Worm (Caenorhabditis elegans) whole organism, young adult: ENCODE measurements around the gene coq-2.

ENCODE experiments used
- B0261.1 ChIP-seq: sonication (generic microtip); optimal IDR thresholded peaks from 2 replicates; lab custom pipeline; 2016; ENCODE audit warnings: mild to moderate bottlenecking, missing genetic modification characterization, moderate library complexity, missing compliant biosample characterization
- F10E7.11 ChIP-seq: sonication (generic microtip); optimal IDR thresholded peaks from 2 replicates; lab custom pipeline; 2017; ENCODE audit warnings: mild to moderate bottlenecking, missing genetic modification characterization, moderate library complexity, missing compliant biosample characterization
- F23B12.7 ChIP-seq: sonication (generic microtip); optimal IDR thresholded peaks from 2 replicates; lab custom pipeline; 2017; ENCODE audit warnings: missing genetic modification characterization, mild to moderate bottlenecking, missing compliant biosample characterization, antibody characterized with exemption, moderate library complexity; ENCODE audit not compliant: insufficient read depth
- F33H1.4 ChIP-seq: fragments of 200-800 bp; sonication (Bioruptor generic); IDR thresholded peaks from 2 replicates; pipeline ENCODE4 v1.3.6; 2022; ENCODE audit warnings: missing genetic modification reagents, missing genetic modification characterization, missing compliant biosample characterization
- F39B2.1 ChIP-seq: fragments of 200-800 bp; sonication (Bioruptor generic); IDR thresholded peaks from 2 replicates; pipeline ENCODE4 v1.3.6; 2022; ENCODE audit warnings: missing genetic modification reagents, missing genetic modification characterization, missing compliant biosample characterization
- F49E8.2 ChIP-seq: sonication (generic microtip); optimal IDR thresholded peaks from 3 replicates; lab custom pipeline; 2017; ENCODE audit warnings: missing genetic modification characterization, mild to moderate bottlenecking, missing compliant biosample characterization, antibody characterized with exemption, moderate library complexity; ENCODE audit not compliant: insufficient read depth
- F52B5.7 ChIP-seq: sonication (generic microtip); optimal IDR thresholded peaks from 2 replicates; lab custom pipeline; 2016; ENCODE audit warnings: mild to moderate bottlenecking, missing genetic modification characterization, missing compliant biosample characterization
- F57C9.4 ChIP-seq: sonication (generic microtip); optimal IDR thresholded peaks from 2 replicates; lab custom pipeline; 2017; ENCODE audit warnings: mild to moderate bottlenecking, missing genetic modification characterization, missing compliant biosample characterization
- Y53G8AR.9 ChIP-seq: fragments of 200-800 bp; sonication (Bioruptor generic); conservative IDR thresholded peaks from 2 replicates; pipeline ENCODE4 v1.3.6; 2022; ENCODE audit warnings: missing genetic modification reagents, missing genetic modification characterization, missing compliant biosample characterization
- Y56A3A.18 ChIP-seq: fragments of 200-800 bp; sonication (Bioruptor generic); IDR thresholded peaks from 2 replicates; pipeline ENCODE4 v1.3.6; 2022; ENCODE audit warnings: missing genetic modification reagents, missing genetic modification characterization, missing compliant biosample characterization
- akir-1 ChIP-seq: fragments of 200-800 bp; sonication (Bioruptor generic); optimal IDR thresholded peaks from 2 replicates; lab custom pipeline; 2018; ENCODE audit warnings: mild to moderate bottlenecking, missing genetic modification characterization, moderate library complexity, missing compliant biosample characterization
- attf-3 ChIP-seq: fragments of 200-800 bp; sonication (Bioruptor generic); conservative IDR thresholded peaks from 2 replicates; pipeline ENCODE4 v1.3.6; 2022; ENCODE audit warnings: missing genetic modification reagents, missing genetic modification characterization, missing compliant biosample characterization
- cebp-1 ChIP-seq, 2 experiments: fragments of 200-800 bp in 1 of 2; sonication (Bioruptor generic) in 1 of 2; sonication (generic microtip) in 1 of 2; IDR thresholded peaks in 1 of 2; optimal IDR thresholded peaks in 1 of 2; 2 replicates each; pipeline versions ENCODE4 v1.3.6 to Lab custom; 2017 to 2022; ENCODE audit warnings: missing compliant biosample characterization in 2 of 2, missing genetic modification characterization in 2 of 2, mild to moderate bottlenecking in 1 of 2, missing genetic modification reagents in 1 of 2, moderate library complexity in 1 of 2
- ceh-100 ChIP-seq: fragments of 200-800 bp; sonication (Bioruptor generic); IDR thresholded peaks from 2 replicates; pipeline ENCODE4 v1.3.6; 2022; ENCODE audit warnings: missing genetic modification reagents, missing genetic modification characterization, missing compliant biosample characterization
- chd-7 ChIP-seq: sonication (generic microtip); optimal IDR thresholded peaks from 2 replicates; lab custom pipeline; 2016; ENCODE audit warnings: mild to moderate bottlenecking, missing genetic modification characterization, moderate library complexity, missing compliant biosample characterization
- dpff-1 ChIP-seq: sonication (generic microtip); optimal IDR thresholded peaks from 2 replicates; lab custom pipeline; 2017; ENCODE audit warnings: mild to moderate bottlenecking, missing genetic modification characterization, missing compliant biosample characterization
- dpl-1 ChIP-seq: fragments of 150-350 bp; optimal IDR thresholded peaks from 2 replicates; lab custom pipeline; 2014; ENCODE audit warnings: missing biosample characterization, missing genetic modification reagents, missing genetic modification characterization
- efl-1 ChIP-seq: fragments of 150-350 bp; optimal IDR thresholded peaks from 2 replicates; lab custom pipeline; 2014; ENCODE audit warnings: missing biosample characterization, missing genetic modification reagents, missing genetic modification characterization
- egrh-3 ChIP-seq: fragments of 200-800 bp; sonication (Bioruptor generic); IDR thresholded peaks from 2 replicates; pipeline ENCODE4 v1.3.6; 2022; ENCODE audit warnings: missing genetic modification reagents, missing genetic modification characterization, missing compliant biosample characterization
- ekl-4 ChIP-seq: fragments of 200-800 bp; sonication (Bioruptor generic); IDR thresholded peaks from 2 replicates; pipeline ENCODE4 v1.3.6; 2022; ENCODE audit warnings: missing genetic modification reagents, missing genetic modification characterization, missing compliant biosample characterization
- fkh-3 ChIP-seq: sonication (generic microtip); optimal IDR thresholded peaks from 2 replicates; lab custom pipeline; 2016; ENCODE audit warnings: mild to moderate bottlenecking, missing genetic modification characterization, missing compliant biosample characterization
- gei-17 ChIP-seq: fragments of 200-800 bp; sonication (Bioruptor generic); optimal IDR thresholded peaks from 2 replicates; lab custom pipeline; 2018; ENCODE audit warnings: mild to moderate bottlenecking, missing genetic modification characterization, missing compliant biosample characterization
- hrde-1 ChIP-seq: sonication (generic microtip); optimal IDR thresholded peaks from 2 replicates; lab custom pipeline; 2016; ENCODE audit warnings: missing genetic modification characterization, mild to moderate bottlenecking, missing compliant biosample characterization, moderate library complexity, missing genotype, missing genetic modification reagents, borderline replicate concordance
- lag-1 ChIP-seq: fragments of 200-800 bp; sonication (Bioruptor generic); IDR thresholded peaks from 2 replicates; pipeline ENCODE4 v1.3.6; 2022; ENCODE audit warnings: missing genetic modification reagents, missing genetic modification characterization, missing compliant biosample characterization
- lin-40 ChIP-seq: sonication (generic microtip); optimal IDR thresholded peaks from 2 replicates; lab custom pipeline; 2016; ENCODE audit warnings: missing genetic modification characterization, mild to moderate bottlenecking, missing compliant biosample characterization, missing genotype, missing genetic modification reagents
- lin-54 ChIP-seq: fragments of 200-800 bp; sonication (Bioruptor generic); optimal IDR thresholded peaks from 2 replicates; lab custom pipeline; 2018; ENCODE audit warnings: mild to moderate bottlenecking, missing genetic modification characterization, missing compliant biosample characterization
- lsl-1 ChIP-seq: fragments of 200-800 bp; sonication (Bioruptor generic); optimal IDR thresholded peaks from 2 replicates; lab custom pipeline; 2018; ENCODE audit warnings: mild to moderate bottlenecking, missing genetic modification characterization, moderate library complexity, missing compliant biosample characterization
- mcd-1 ChIP-seq: fragments of 200-800 bp; sonication (Bioruptor generic); IDR thresholded peaks from 2 replicates; pipeline ENCODE4 v1.3.6; 2022; ENCODE audit warnings: missing genetic modification reagents, missing genetic modification characterization, missing compliant biosample characterization
- mes-4 ChIP-seq: sonication (generic microtip); optimal IDR thresholded peaks from 2 replicates; lab custom pipeline; 2016; ENCODE audit warnings: missing genotype, missing genetic modification characterization, missing compliant biosample characterization
- nhr-80 ChIP-seq: sonication (generic microtip); optimal IDR thresholded peaks from 2 replicates; lab custom pipeline; 2016; ENCODE audit warnings: missing genetic modification characterization, missing compliant biosample characterization
- sea-2 ChIP-seq: fragments of 200-800 bp; sonication (Bioruptor generic); IDR thresholded peaks from 2 replicates; pipeline ENCODE4 v1.3.6; 2022; ENCODE audit warnings: missing genetic modification characterization, missing compliant biosample characterization
- snpc-1.1 ChIP-seq: sonication (generic microtip); optimal IDR thresholded peaks from 2 replicates; lab custom pipeline; 2017; ENCODE audit warnings: missing genetic modification characterization, mild to moderate bottlenecking, missing compliant biosample characterization, antibody characterized with exemption, moderate library complexity, missing genotype, missing genetic modification reagents; ENCODE audit not compliant: insufficient read depth
- snpc-1.3 ChIP-seq: sonication (generic microtip); optimal IDR thresholded peaks from 2 replicates; lab custom pipeline; 2017; ENCODE audit warnings: missing genetic modification characterization, mild to moderate bottlenecking, missing compliant biosample characterization, antibody characterized with exemption, moderate library complexity, missing genotype, missing genetic modification reagents; ENCODE audit not compliant: insufficient read depth
- snpc-3.4 ChIP-seq: sonication (generic microtip); optimal IDR thresholded peaks from 2 replicates; lab custom pipeline; 2017; ENCODE audit warnings: missing genetic modification characterization, mild to moderate bottlenecking, missing compliant biosample characterization, antibody characterized with exemption, moderate library complexity, missing genotype, missing genetic modification reagents
- tbx-9 ChIP-seq: sonication (generic microtip); optimal IDR thresholded peaks from 2 replicates; lab custom pipeline; 2016; ENCODE audit warnings: borderline replicate concordance, missing genetic modification characterization, inconsistent platforms, missing compliant biosample characterization
- tlf-1 ChIP-seq: fragments of 200-800 bp; sonication (Bioruptor generic); optimal IDR thresholded peaks from 2 replicates; lab custom pipeline; 2018; ENCODE audit warnings: mild to moderate bottlenecking, missing genetic modification characterization, missing compliant biosample characterization
- unc-62 ChIP-seq: fragments of 150-350 bp; optimal IDR thresholded peaks from 2 replicates; lab custom pipeline; 2014; ENCODE audit warnings: missing biosample characterization, missing genetic modification reagents, missing genetic modification characterization
- zfh-2 ChIP-seq: fragments of 200-800 bp; sonication (Bioruptor generic); conservative IDR thresholded peaks from 2 replicates; pipeline ENCODE4 v1.3.6; 2022; ENCODE audit warnings: missing genetic modification reagents, missing genetic modification characterization, missing compliant biosample characterization
- ztf-18 ChIP-seq: sonication (generic microtip); optimal IDR thresholded peaks from 2 replicates; lab custom pipeline; 2016; ENCODE audit warnings: missing genotype, mild to moderate bottlenecking, missing genetic modification characterization, missing compliant biosample characterization
- ztf-28 ChIP-seq: fragments of 200-800 bp; sonication (Bioruptor generic); IDR thresholded peaks from 2 replicates; pipeline ENCODE4 v1.3.6; 2022; ENCODE audit warnings: missing genetic modification reagents, missing genetic modification characterization, missing compliant biosample characterization

coq-2 gene

ce11 chrIII:6914840-6915239, 20.9 kb upstream of the coq-2 start:
- no peak for TF ChIP-seq F10E7.11 (tag; lab: Kevin White, UChicago)
- no peak for TF ChIP-seq zfh-2 (GFP tag; lab: Robert Waterston, UW)
- TF ChIP-seq cebp-1 (GFP tag; IDR thresholded peaks at IDR 0.05; lab: Robert Waterston, UW), result no peak
- TF ChIP-seq cebp-1 (tag; optimal IDR thresholded peaks at IDR 0.05; lab: Kevin White, UChicago), result no peak
- no peak for TF ChIP-seq ztf-28 (GFP tag; lab: Robert Waterston, UW)
- no peak for TF ChIP-seq attf-3 (GFP tag; lab: Robert Waterston, UW)
- no peak for TF ChIP-seq sea-2 (GFP tag; lab: Robert Waterston, UW)
- no peak for TF ChIP-seq ztf-18 (tag; lab: Kevin White, UChicago)
- no peak for TF ChIP-seq lsl-1 (GFP tag; lab: Kevin White, UChicago)

- TF ChIP-seq ekl-4 (no peak), nhr-80 (tag; lab: Kevin White, UChicago) (no peak), egrh-3 (GFP tag; lab: Robert Waterston, UW) (no peak), F10E7.11 (tag; lab: Kevin White, UChicago) (no peak), B0261.1 (tag; lab: Kevin White, UChicago) (no peak), F57C9.4 (no peak), lin-40 (tag; lab: Kevin White, UChicago) (no peak), tbx-9 (tag; lab: Kevin White, UChicago) (no peak)
Measured at ce11 chrIII:6928725-6929124, 7.0 kb upstream of the coq-2 start, which contains the start of gene flap-1. flap-1 (minus strand) TSS chrIII:6928825.

- TF ChIP-seq cebp-1 (GFP tag; IDR thresholded peaks at IDR 0.05; lab: Robert Waterston, UW), result peak; percentile 68; the same call in 1 of the 2 replicates
- peak; percentile 95 for TF ChIP-seq cebp-1 (tag; optimal IDR thresholded peaks at IDR 0.05; lab: Kevin White, UChicago)
- TF ChIP-seq snpc-1.3, result peak; percentile 28
- peak; percentile 9 for TF ChIP-seq snpc-3.4 (tag; lab: Kevin White, UChicago)
- no peak for TF ChIP-seq tbx-9 (tag; lab: Kevin White, UChicago)
- TF ChIP-seq efl-1 (GFP tag; lab: Kevin White, UChicago), result peak; percentile 36
- peak; percentile 46 for TF ChIP-seq dpl-1 (GFP tag; lab: Kevin White, UChicago)
- no peak for TF ChIP-seq ztf-28 (GFP tag; lab: Robert Waterston, UW)
- no peak for TF ChIP-seq F49E8.2 (tag; lab: Kevin White, UChicago)
- TF ChIP-seq tlf-1 (GFP tag; lab: Kevin White, UChicago), result no peak
- TF ChIP-seq F39B2.1 (GFP tag; lab: Robert Waterston, UW), result no peak
- no peak for TF ChIP-seq chd-7 (tag; lab: Kevin White, UChicago)
- TF ChIP-seq F23B12.7, result peak; percentile 51
- TF ChIP-seq lin-54 (GFP tag; lab: Kevin White, UChicago), result peak; percentile 18
- peak; percentile 74 for TF ChIP-seq F33H1.4 (GFP tag; lab: Robert Waterston, UW)
- TF ChIP-seq lag-1 (GFP tag; lab: Robert Waterston, UW), result no peak
- TF ChIP-seq mcd-1 (GFP tag; lab: Robert Waterston, UW), result peak; percentile 77
- peak; percentile 5 for TF ChIP-seq snpc-1.1 (tag; lab: Kevin White, UChicago)
- TF ChIP-seq, all 124 proteins: peak for 10
Measured at ce11 chrIII:6929558-6930167, 6.1 kb upstream of the coq-2 start, which contains the start of gene inf-1. inf-1 (plus strand) TSS chrIII:6930134.

ce11 chrIII:6931896-6932295, 3.9 kb upstream of the coq-2 start, which contains the start of gene byn-1:
byn-1 (plus strand) TSS chrIII:6932001.
- TF ChIP-seq Y53G8AR.9 (GFP tag; lab: Robert Waterston, UW), result 0 out of 2 replicates have a peak, but pooled peaks have one; percentile 50
- TF ChIP-seq mes-4 (tag; lab: Kevin White, UChicago), result no peak
- no peak for TF ChIP-seq ceh-100 (GFP tag; lab: Robert Waterston, UW)
- no peak for TF ChIP-seq cebp-1 (GFP tag; IDR thresholded peaks at IDR 0.05; lab: Robert Waterston, UW)
- TF ChIP-seq cebp-1 (tag; optimal IDR thresholded peaks at IDR 0.05; lab: Kevin White, UChicago), result peak; percentile 22
- no peak for TF ChIP-seq unc-62
- peak; percentile 35; the same call in 1 of the 2 replicates for TF ChIP-seq Y56A3A.18
- peak; percentile 46 for TF ChIP-seq hrde-1 (tag; lab: Kevin White, UChicago)
- TF ChIP-seq F52B5.7 (tag; lab: Kevin White, UChicago), result no peak
- peak; percentile 76 for TF ChIP-seq fkh-3
- peak; percentile 25 for TF ChIP-seq dpff-1 (tag; lab: Kevin White, UChicago)
- no peak for TF ChIP-seq akir-1
- peak; percentile 12 for TF ChIP-seq snpc-1.3
- TF ChIP-seq gei-17, result no peak
